Fruit fly (Drosophila melanogaster) whole organism, embryonic: ENCODE results near the gene bun.

ENCODE experiments used
- Atf6 ChIP-seq: fragments of 200-800 bp; sonication (Bioruptor generic); IDR thresholded peaks from 2 replicates; pipeline ENCODE4 v1.3.6; 2022; ENCODE audit warnings: missing biosample characterization, missing genetic modification characterization
- CG10147 ChIP-seq: fragments of 200-800 bp; sonication (Bioruptor generic); optimal IDR thresholded peaks from 2 replicates; lab custom pipeline; 2019; ENCODE audit warnings: missing biosample characterization, mild to moderate bottlenecking, missing genetic modification characterization, moderate library complexity
- CG11093 ChIP-seq: fragments of 200-800 bp; sonication (Bioruptor generic); IDR thresholded peaks from 3 replicates; pipeline ENCODE4 v1.3.6; 2022; ENCODE audit warnings: missing biosample characterization, missing genetic modification characterization
- CG11504 ChIP-seq: fragments of 200-800 bp; sonication (Bioruptor generic); optimal IDR thresholded peaks from 3 replicates; lab custom pipeline; 2019; ENCODE audit warnings: missing biosample characterization, mild to moderate bottlenecking, missing genetic modification characterization, moderate library complexity
- CG1233 ChIP-seq: fragments of 200-800 bp; sonication (Bioruptor generic); optimal IDR thresholded peaks from 4 replicates; lab custom pipeline; 2018; ENCODE audit warnings: missing biosample characterization, mild to moderate bottlenecking, missing genetic modification characterization
- CG14014 ChIP-seq: fragments of 200-800 bp; sonication (Bioruptor generic); IDR thresholded peaks from 2 replicates; pipeline ENCODE4 v1.3.6; 2022; ENCODE audit warnings: missing biosample characterization, missing genetic modification characterization
- CG17328 ChIP-seq: fragments of 200-800 bp; sonication (Bioruptor generic); IDR thresholded peaks from 2 replicates; pipeline ENCODE4 v1.3.6; 2022; ENCODE audit warnings: missing biosample characterization, missing genetic modification characterization
- CG17359 ChIP-seq: fragments of 200-800 bp; sonication (Bioruptor generic); optimal IDR thresholded peaks from 3 replicates; lab custom pipeline; 2018; ENCODE audit warnings: missing biosample characterization, mild to moderate bottlenecking, missing genetic modification characterization, moderate library complexity
- CG17385 ChIP-seq: fragments of 200-800 bp; sonication (Bioruptor generic); optimal IDR thresholded peaks from 3 replicates; lab custom pipeline; 2018; ENCODE audit warnings: missing biosample characterization, mild to moderate bottlenecking, missing genetic modification characterization
- CG18262 ChIP-seq: fragments of 200-800 bp; optimal IDR thresholded peaks from 3 replicates; lab custom pipeline; 2019; ENCODE audit warnings: missing biosample characterization, mild to moderate bottlenecking, missing genetic modification characterization, moderate library complexity
- CG2199 ChIP-seq: fragments of 200-800 bp; sonication (Bioruptor generic); IDR thresholded peaks from 3 replicates; pipeline ENCODE4 v1.3.6; 2022; ENCODE audit warnings: missing biosample characterization, missing genetic modification characterization
- CG31441 ChIP-seq: fragments of 200-800 bp; sonication (Bioruptor generic); IDR thresholded peaks from 2 replicates; pipeline ENCODE4 v1.3.6; 2022; ENCODE audit warnings: missing biosample characterization, missing genetic modification characterization
- CG32772 ChIP-seq: fragments of 200-800 bp; sonication (Bioruptor generic); IDR thresholded peaks from 2 replicates; pipeline ENCODE4 v1.3.6; 2022; ENCODE audit warnings: missing biosample characterization, missing genetic modification characterization
- CG34224 ChIP-seq: fragments of 200-800 bp; sonication (Bioruptor generic); IDR thresholded peaks from 3 replicates; pipeline ENCODE4 v1.3.6; 2022; ENCODE audit warnings: missing biosample characterization, missing genetic modification characterization; ENCODE audit not compliant: partially characterized antibody
- CG4282 ChIP-seq: fragments of 200-800 bp; sonication (Bioruptor generic); optimal IDR thresholded peaks from 2 replicates; lab custom pipeline; 2016; ENCODE audit warnings: missing biosample characterization, missing genetic modification characterization
- CG4707 ChIP-seq: fragments of 200-800 bp; sonication (Bioruptor generic); optimal IDR thresholded peaks from 2 replicates; lab custom pipeline; 2018; ENCODE audit warnings: missing biosample characterization, mild to moderate bottlenecking, missing genetic modification characterization, moderate library complexity
- CG7556 ChIP-seq: fragments of 200-800 bp; sonication (Bioruptor generic); optimal IDR thresholded peaks from 2 replicates; lab custom pipeline; 2017; ENCODE audit warnings: missing biosample characterization, mild to moderate bottlenecking, missing genetic modification characterization
- CG8944 ChIP-seq: fragments of 200-800 bp; sonication (Bioruptor generic); optimal IDR thresholded peaks from 3 replicates; lab custom pipeline; 2016; ENCODE audit warnings: missing biosample characterization, missing genetic modification characterization
- Dbx ChIP-seq: fragments of 200-800 bp; sonication (Bioruptor generic); IDR thresholded peaks from 3 replicates; pipeline ENCODE4 v1.3.6; 2022; ENCODE audit warnings: missing biosample characterization, missing genetic modification characterization
- Ets65A ChIP-seq: fragments of 200-800 bp; sonication (Bioruptor generic); peaks from one replicate; lab custom pipeline; 2016; ENCODE audit warnings: missing biosample characterization, missing genetic modification characterization
- H15 ChIP-seq: fragments of 200-800 bp; sonication (Bioruptor generic); IDR thresholded peaks from 3 replicates; pipeline ENCODE4 v1.3.6; 2022; ENCODE audit warnings: missing biosample characterization, missing genetic modification characterization
- HLHmδ ChIP-seq: fragments of 200-800 bp; sonication (Bioruptor generic); optimal IDR thresholded peaks from 2 replicates; lab custom pipeline; 2018; ENCODE audit warnings: missing biosample characterization, mild to moderate bottlenecking, missing genetic modification characterization, moderate library complexity
- Hand ChIP-seq: fragments of 200-800 bp; sonication (Bioruptor generic); optimal IDR thresholded peaks from 2 replicates; lab custom pipeline; 2017; ENCODE audit warnings: mild to moderate bottlenecking, missing biosample characterization, missing genetic modification reagents, missing genetic modification characterization
- MTF-1 ChIP-seq: fragments of 200-800 bp; sonication (Bioruptor generic); optimal IDR thresholded peaks from 2 replicates; lab custom pipeline; 2018; ENCODE audit warnings: missing biosample characterization, mild to moderate bottlenecking, missing genetic modification characterization, borderline replicate concordance
- Meics ChIP-seq: fragments of 200-800 bp; sonication (Bioruptor generic); optimal IDR thresholded peaks from 2 replicates; lab custom pipeline; 2017; ENCODE audit warnings: missing biosample characterization, mild to moderate bottlenecking, missing genetic modification characterization
- Nf-YA ChIP-seq: fragments of 200-800 bp; sonication (Bioruptor generic); IDR thresholded peaks from 2 replicates; pipeline ENCODE4 v1.3.6; 2022; ENCODE audit warnings: missing biosample characterization, missing genetic modification characterization
- Pdp1 ChIP-seq, 2 experiments: fragments of 200-800 bp; sonication (Bioruptor generic); optimal IDR thresholded peaks; 3 replicates each; lab custom pipeline; 2016; ENCODE audit warnings: missing biosample characterization in 2 of 2, missing genetic modification characterization in 2 of 2, mild to moderate bottlenecking in 1 of 2, moderate library complexity in 1 of 2
- Sox102F ChIP-seq: fragments of 200-800 bp; sonication (Bioruptor generic); optimal IDR thresholded peaks from 2 replicates; lab custom pipeline; 2018; ENCODE audit warnings: missing biosample characterization, mild to moderate bottlenecking, missing genetic modification characterization, moderate library complexity
- Xrp1 ChIP-seq: fragments of 200-800 bp; sonication (Bioruptor generic); IDR thresholded peaks from 2 replicates; pipeline ENCODE4 v1.3.6; 2022; ENCODE audit warnings: missing biosample characterization, missing genetic modification characterization
- bowl ChIP-seq: fragments of 200-800 bp; sonication (Bioruptor generic); IDR thresholded peaks from 2 replicates; pipeline ENCODE4 v1.3.6; 2022; ENCODE audit warnings: missing biosample characterization, missing genetic modification characterization
- cad ChIP-seq: fragments of >200 bp; optimal IDR thresholded peaks from 2 replicates; lab custom pipeline; 2017; ENCODE audit warnings: missing biosample characterization, missing genetic modification characterization
- ci ChIP-seq: fragments of 200-800 bp; sonication (Bioruptor generic); IDR thresholded peaks from 3 replicates; pipeline ENCODE4 v1.3.6; 2022; ENCODE audit warnings: missing biosample characterization, missing genetic modification characterization
- dati ChIP-seq: fragments of 200-800 bp; sonication (Bioruptor generic); IDR thresholded peaks from 2 replicates; pipeline ENCODE4 v1.3.6; 2022; ENCODE audit warnings: missing biosample characterization, missing genetic modification characterization
- dmrt99B ChIP-seq: fragments of 200-800 bp; sonication (Bioruptor generic); optimal IDR thresholded peaks from 2 replicates; lab custom pipeline; 2018; ENCODE audit warnings: missing biosample characterization, mild to moderate bottlenecking, missing genetic modification characterization, moderate library complexity
- dpn ChIP-seq, 2 experiments: fragments of 200-800 bp; sonication (Bioruptor generic); optimal IDR thresholded peaks; 3 replicates each; lab custom pipeline; 2016; ENCODE audit warnings: missing biosample characterization in 2 of 2, missing genetic modification characterization in 2 of 2
- esg ChIP-seq: fragments of 200-800 bp; sonication (Bioruptor generic); conservative IDR thresholded peaks from 2 replicates; pipeline ENCODE4 v1.3.6; 2022; ENCODE audit warnings: missing biosample characterization, missing genetic modification characterization
- fd64A ChIP-seq: fragments of 200-800 bp; sonication (Bioruptor generic); optimal IDR thresholded peaks from 3 replicates; lab custom pipeline; 2018; ENCODE audit warnings: missing biosample characterization, mild to moderate bottlenecking, missing genetic modification characterization
- fru ChIP-seq: fragments of >200 bp; optimal IDR thresholded peaks from 2 replicates; lab custom pipeline; 2017
- her ChIP-seq: fragments of 200-800 bp; sonication (Bioruptor generic); optimal IDR thresholded peaks from 2 replicates; lab custom pipeline; 2016; ENCODE audit warnings: missing biosample characterization, missing genetic modification characterization
- lbe ChIP-seq: fragments of 200-800 bp; sonication (Bioruptor generic); optimal IDR thresholded peaks from 2 replicates; lab custom pipeline; 2016; ENCODE audit warnings: missing biosample characterization, mild to moderate bottlenecking, missing genetic modification characterization
- maf-S ChIP-seq: fragments of 200-800 bp; sonication (Bioruptor generic); optimal IDR thresholded peaks from 2 replicates; lab custom pipeline; 2016; ENCODE audit warnings: missing biosample characterization, missing genetic modification characterization
- nom ChIP-seq: fragments of 200-800 bp; sonication (Bioruptor generic); optimal IDR thresholded peaks from 2 replicates; lab custom pipeline; 2017; ENCODE audit warnings: missing biosample characterization, missing genetic modification characterization, mild to moderate bottlenecking, moderate library complexity, missing genetic modification reagents
- odd ChIP-seq: fragments of 200-800 bp; sonication (Bioruptor generic); optimal IDR thresholded peaks from 2 replicates; lab custom pipeline; 2017; ENCODE audit warnings: missing biosample characterization, mild to moderate bottlenecking, missing genetic modification characterization
- onecut ChIP-seq: fragments of 200-800 bp; sonication (Bioruptor generic); IDR thresholded peaks from 2 replicates; pipeline ENCODE4 v1.3.6; 2022; ENCODE audit warnings: missing biosample characterization, missing genetic modification characterization
- schlank ChIP-seq: fragments of 200-800 bp; sonication (Bioruptor generic); optimal IDR thresholded peaks from 2 replicates; lab custom pipeline; 2018; ENCODE audit warnings: missing biosample characterization, mild to moderate bottlenecking, missing genetic modification characterization
- sim ChIP-seq: fragments of 200-800 bp; sonication (Bioruptor generic); IDR thresholded peaks from 2 replicates; pipeline ENCODE4 v1.3.6; 2022; ENCODE audit warnings: missing biosample characterization, missing genetic modification characterization
- slbo ChIP-seq: fragments of 200-800 bp; sonication (Bioruptor generic); IDR thresholded peaks from 2 replicates; pipeline ENCODE4 v1.3.6; 2022; ENCODE audit warnings: missing biosample characterization, missing genetic modification characterization
- sob ChIP-seq: fragments of 200-800 bp; sonication (Bioruptor generic); IDR thresholded peaks from 2 replicates; pipeline ENCODE4 v1.3.6; 2022; ENCODE audit warnings: missing biosample characterization, missing genetic modification characterization
- stc ChIP-seq: fragments of 200-800 bp; sonication (Bioruptor generic); IDR thresholded peaks from 2 replicates; pipeline ENCODE4 v1.3.6; 2022; ENCODE audit warnings: missing biosample characterization, missing genetic modification characterization
- wek ChIP-seq: fragments of 200-800 bp; sonication (Bioruptor generic); optimal IDR thresholded peaks from 3 replicates; lab custom pipeline; 2018; ENCODE audit warnings: missing biosample characterization, mild to moderate bottlenecking, missing genetic modification characterization, moderate library complexity
- zen ChIP-seq: fragments of 200-800 bp; sonication (Bioruptor generic); optimal IDR thresholded peaks from 3 replicates; lab custom pipeline; 2018; ENCODE audit warnings: missing biosample characterization, mild to moderate bottlenecking, missing genetic modification characterization, moderate library complexity
- zfh1 ChIP-seq: fragments of 200-800 bp; sonication (Bioruptor generic); IDR thresholded peaks from 3 replicates; pipeline ENCODE4 v1.3.6; 2022; ENCODE audit warnings: missing biosample characterization, missing genetic modification characterization

The bun gene

DNA sequence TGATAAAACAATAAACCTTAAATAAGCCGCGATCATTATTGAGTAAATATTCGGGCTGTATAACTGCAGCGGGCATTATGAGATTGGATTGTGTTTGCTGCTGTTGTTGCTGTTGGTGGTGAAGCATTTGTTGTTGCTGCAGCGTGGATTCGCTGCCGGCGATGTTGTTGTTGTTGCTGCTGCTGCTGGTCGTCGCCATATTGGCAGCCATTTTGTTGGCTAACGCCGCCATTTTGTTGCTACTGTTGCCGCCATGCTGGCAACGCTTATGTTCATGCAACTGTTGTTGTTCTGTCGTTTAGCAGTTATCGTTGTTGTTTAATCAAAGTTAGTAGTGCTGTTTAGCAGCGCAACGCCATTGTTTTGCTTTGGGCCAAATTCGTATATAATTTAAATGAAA is 47.9 kb downstream of the bun start (continued):
- peak; percentile 69 for TF ChIP-seq fd64A (GFP tag; lab: Kevin White, UChicago)
- TF ChIP-seq HLHmδ (GFP tag; lab: Kevin White, UChicago) = no peak
- TF ChIP-seq odd = peak; percentile 55
- TF ChIP-seq Nf-YA (GFP tag; lab: Robert Waterston, UW) = no peak
- TF ChIP-seq fru (lab: Kevin White, UChicago) = no peak
- no peak for TF ChIP-seq maf-S (GFP tag; lab: Kevin White, UChicago)
- TF ChIP-seq Pdp1 (GFP tag; optimal IDR thresholded peaks at IDR 0.05; lab: Kevin White, UChicago) = peak in 1 of 2 experiments; percentile 14
- peak; percentile 23 for TF ChIP-seq CG17359 (tag; lab: Kevin White, UChicago)
- no peak for TF ChIP-seq slbo
- peak; percentile 36 for TF ChIP-seq onecut (GFP tag; lab: Robert Waterston, UW)
- no peak for TF ChIP-seq CG4282 (GFP tag; lab: Kevin White, UChicago)
- peak; percentile 11 for TF ChIP-seq CG1233 (GFP tag; lab: Kevin White, UChicago)
- peak; percentile 38 for TF ChIP-seq zen
- TF ChIP-seq CG17385 (GFP tag; lab: Kevin White, UChicago) = peak; percentile 4
- no peak for TF ChIP-seq CG8944 (GFP tag; lab: Kevin White, UChicago)
- TF ChIP-seq dpn (GFP tag; optimal IDR thresholded peaks at IDR 0.05; lab: Kevin White, UChicago) = no peak
- no peak for TF ChIP-seq CG7556
- TF ChIP-seq sim = no peak
- 0 out of 2 replicates have a peak, but pooled peaks have one; percentile 25 for TF ChIP-seq CG32772 (GFP tag; lab: Robert Waterston, UW)
- peak; percentile 18; the same call in 1 of the 2 replicates for TF ChIP-seq CG17328 (GFP tag; lab: Robert Waterston, UW)
- TF ChIP-seq cad (GFP tag; lab: Kevin White, UChicago) = no peak
- peak; percentile 45 for TF ChIP-seq wek
- peak; percentile 54 for TF ChIP-seq MTF-1 (GFP tag; lab: Kevin White, UChicago)
- TF ChIP-seq Hand (GFP tag; lab: Kevin White, UChicago) = no peak
- TF ChIP-seq Sox102F (GFP tag; lab: Kevin White, UChicago) = peak; percentile 2
- TF ChIP-seq nom (GFP tag; lab: Kevin White, UChicago) = peak; percentile 28
- TF ChIP-seq CG2199 (GFP tag; lab: Robert Waterston, UW) = 0 out of 3 replicates have a peak, but pooled peaks have one; percentile 24
- TF ChIP-seq CG34224 = no peak
- TF ChIP-seq Atf6 = peak; percentile 19; the same call in 1 of the 2 replicates
- TF ChIP-seq CG14014 (GFP tag; lab: Robert Waterston, UW) = no peak
- no peak for TF ChIP-seq esg (GFP tag; lab: Robert Waterston, UW)
- TF ChIP-seq Ets65A = no peak
- no peak for TF ChIP-seq CG18262 (tag; lab: Kevin White, UChicago)
- TF ChIP-seq Dbx (GFP tag; lab: Robert Waterston, UW) = no peak
- TF ChIP-seq schlank (tag; lab: Kevin White, UChicago) = no peak
- TF ChIP-seq zfh1 (GFP tag; lab: Robert Waterston, UW) = 0 out of 3 replicates have a peak, but pooled peaks have one; percentile 32
- peak; percentile 50 for TF ChIP-seq CG4707
- no peak for TF ChIP-seq CG31441 (GFP tag; lab: Robert Waterston, UW)
- TF ChIP-seq dmrt99B (tag; lab: Kevin White, UChicago) = peak; percentile 39
- TF ChIP-seq CG10147 (GFP tag; lab: Kevin White, UChicago) = no peak
- no peak for TF ChIP-seq CG11093
- TF ChIP-seq CG11504 = peak; percentile 29
- TF ChIP-seq sob (GFP tag; lab: Robert Waterston, UW) = peak; percentile 44; the same call in 1 of the 2 replicates
- TF ChIP-seq dati (GFP tag; lab: Robert Waterston, UW) = no peak
- no peak for TF ChIP-seq her
- TF ChIP-seq Xrp1 (GFP tag; lab: Robert Waterston, UW) = peak; percentile 35; the same call in 1 of the 2 replicates
- no peak for TF ChIP-seq Meics
- peak; percentile 81 for TF ChIP-seq ci (GFP tag; lab: Robert Waterston, UW)
- TF ChIP-seq stc (GFP tag; lab: Robert Waterston, UW) = peak; percentile 45
- TF ChIP-seq bowl (GFP tag; lab: Robert Waterston, UW) = peak; percentile 41; the same call in 1 of the 2 replicates
- no peak for TF ChIP-seq lbe
- no peak for TF ChIP-seq H15 (GFP tag; lab: Robert Waterston, UW)
